Fruit fly (Drosophila melanogaster) whole organism, embryonic: ENCODE measurements around the gene CG46456.
A peak's percentile ranks its signal among the peaks of the same experiment; 100 is the strongest.

Source experiments
- B-H2 ChIP-seq: fragments of 200-800 bp; sonication (Bioruptor generic); optimal IDR thresholded peaks from 2 replicates; lab custom pipeline; 2018; ENCODE audit warnings: missing biosample characterization, mild to moderate bottlenecking, missing genetic modification characterization
- Bgb ChIP-seq: fragments of 200-800 bp; sonication (Bioruptor generic); IDR thresholded peaks from 2 replicates; pipeline ENCODE4 v1.3.6; 2022; ENCODE audit warnings: missing biosample characterization, missing genetic modification characterization; ENCODE audit not compliant: partially characterized antibody
- Blimp-1 ChIP-seq: fragments of 200-800 bp; sonication (Bioruptor generic); optimal IDR thresholded peaks from 3 replicates; lab custom pipeline; 2018; ENCODE audit warnings: missing biosample characterization, missing genetic modification characterization, mild to moderate bottlenecking, moderate library complexity, missing genetic modification reagents
- CG10267 ChIP-seq: fragments of 200-800 bp; sonication (Bioruptor generic); optimal IDR thresholded peaks from 2 replicates; lab custom pipeline; 2018; ENCODE audit warnings: missing biosample characterization, mild to moderate bottlenecking, missing genetic modification characterization, moderate library complexity
- CG11398 ChIP-seq: fragments of 200-800 bp; sonication (Bioruptor generic); optimal IDR thresholded peaks from 2 replicates; lab custom pipeline; 2016; ENCODE audit warnings: missing biosample characterization, missing genetic modification characterization
- CG11456 ChIP-seq: fragments of 200-800 bp; sonication (Bioruptor generic); IDR thresholded peaks from 3 replicates; pipeline ENCODE4 v1.3.6; 2022; ENCODE audit warnings: missing biosample characterization, missing genetic modification characterization
- CG12071 ChIP-seq: fragments of 200-800 bp; sonication (Bioruptor generic); optimal IDR thresholded peaks from 3 replicates; lab custom pipeline; 2018; ENCODE audit warnings: missing biosample characterization, mild to moderate bottlenecking, missing genetic modification characterization
- CG14860 ChIP-seq: fragments of 200-800 bp; sonication (Bioruptor generic); IDR thresholded peaks from 3 replicates; pipeline ENCODE4 v1.3.6; 2022; ENCODE audit warnings: missing biosample characterization, missing genetic modification characterization; ENCODE audit not compliant: partially characterized antibody
- CG15269 ChIP-seq: fragments of 200-800 bp; sonication (Bioruptor generic); optimal IDR thresholded peaks from 2 replicates; lab custom pipeline; 2018; ENCODE audit warnings: missing biosample characterization, mild to moderate bottlenecking, missing genetic modification characterization, moderate library complexity
- CG15601 ChIP-seq: fragments of 200-800 bp; sonication (Bioruptor generic); optimal IDR thresholded peaks from 3 replicates; lab custom pipeline; 2019; ENCODE audit warnings: missing biosample characterization, mild to moderate bottlenecking, missing genetic modification characterization, moderate library complexity
- CG17359 ChIP-seq: fragments of 200-800 bp; sonication (Bioruptor generic); optimal IDR thresholded peaks from 3 replicates; lab custom pipeline; 2018; ENCODE audit warnings: missing biosample characterization, mild to moderate bottlenecking, missing genetic modification characterization, moderate library complexity
- CG34224 ChIP-seq: fragments of 200-800 bp; sonication (Bioruptor generic); IDR thresholded peaks from 3 replicates; pipeline ENCODE4 v1.3.6; 2022; ENCODE audit warnings: missing biosample characterization, missing genetic modification characterization; ENCODE audit not compliant: partially characterized antibody
- CG4707 ChIP-seq: fragments of 200-800 bp; sonication (Bioruptor generic); optimal IDR thresholded peaks from 2 replicates; lab custom pipeline; 2018; ENCODE audit warnings: missing biosample characterization, mild to moderate bottlenecking, missing genetic modification characterization, moderate library complexity
- CG6765 ChIP-seq: fragments of 200-800 bp; sonication (Bioruptor generic); optimal IDR thresholded peaks from 3 replicates; lab custom pipeline; 2017; ENCODE audit warnings: missing biosample characterization, mild to moderate bottlenecking, missing genetic modification characterization
- CG6791 ChIP-seq: fragments of 200-800 bp; sonication (Bioruptor generic); IDR thresholded peaks from 3 replicates; pipeline ENCODE4 v1.3.6; 2022; ENCODE audit warnings: missing biosample characterization, missing genetic modification characterization; ENCODE audit not compliant: partially characterized antibody
- CG6813 ChIP-seq: fragments of 200-800 bp; sonication (Bioruptor generic); optimal IDR thresholded peaks from 2 replicates; lab custom pipeline; 2017; ENCODE audit warnings: missing biosample characterization, missing genetic modification characterization, mild to moderate bottlenecking, moderate library complexity, missing genetic modification reagents
- CG7963 ChIP-seq: fragments of 200-800 bp; sonication (Bioruptor generic); IDR thresholded peaks from 3 replicates; pipeline ENCODE4 v1.3.6; 2022; ENCODE audit warnings: missing biosample characterization, missing genetic modification characterization; ENCODE audit not compliant: partially characterized antibody
- HHEX ChIP-seq: fragments of 200-800 bp; sonication (Bioruptor generic); optimal IDR thresholded peaks from 3 replicates; lab custom pipeline; 2017; ENCODE audit warnings: missing biosample characterization, mild to moderate bottlenecking, missing genetic modification characterization, missing genetic modification reagents
- HLH4C ChIP-seq: fragments of 200-800 bp; sonication (Bioruptor generic); IDR thresholded peaks from 3 replicates; pipeline ENCODE4 v1.3.6; 2022; ENCODE audit warnings: missing biosample characterization, missing genetic modification characterization; ENCODE audit not compliant: partially characterized antibody
- HmgD ChIP-seq: fragments of 200-800 bp; sonication (Bioruptor generic); optimal IDR thresholded peaks from 3 replicates; lab custom pipeline; 2016; ENCODE audit warnings: missing biosample characterization, missing genetic modification characterization
- HmgZ ChIP-seq: fragments of 200-800 bp; sonication (Bioruptor generic); optimal IDR thresholded peaks from 2 replicates; lab custom pipeline; 2018; ENCODE audit warnings: missing biosample characterization, mild to moderate bottlenecking, missing genetic modification characterization
- Hmx ChIP-seq: fragments of 200-800 bp; sonication (Bioruptor generic); optimal IDR thresholded peaks from 2 replicates; lab custom pipeline; 2016; ENCODE audit warnings: missing biosample characterization, missing genetic modification characterization
- Lim3 ChIP-seq: fragments of 200-800 bp; sonication (Bioruptor generic); IDR thresholded peaks from 2 replicates; pipeline ENCODE4 v1.3.6; 2022; ENCODE audit warnings: missing biosample characterization, missing genetic modification characterization
- Mes4 ChIP-seq: fragments of 200-800 bp; sonication (Bioruptor generic); optimal IDR thresholded peaks from 2 replicates; lab custom pipeline; 2016; ENCODE audit warnings: missing biosample characterization, missing genetic modification characterization
- NK7.1 ChIP-seq: fragments of 200-800 bp; sonication (Bioruptor generic); optimal IDR thresholded peaks from 3 replicates; lab custom pipeline; 2016; ENCODE audit warnings: missing biosample characterization, missing genetic modification characterization
- Nf-YC ChIP-seq: fragments of 200-800 bp; optimal IDR thresholded peaks from 3 replicates; lab custom pipeline; 2019; ENCODE audit warnings: missing biosample characterization, mild to moderate bottlenecking, missing genetic modification characterization, moderate library complexity
- Opbp ChIP-seq: fragments of 200-800 bp; sonication (Bioruptor generic); IDR thresholded peaks from 3 replicates; pipeline ENCODE4 v1.3.6; 2022; ENCODE audit warnings: missing biosample characterization, missing genetic modification characterization; ENCODE audit not compliant: partially characterized antibody
- Ptx1 ChIP-seq: fragments of 200-800 bp; sonication (Bioruptor generic); IDR thresholded peaks from 2 replicates; pipeline ENCODE4 v1.3.6; 2022; ENCODE audit warnings: missing biosample characterization, missing genetic modification characterization
- Six4 ChIP-seq: fragments of 200-800 bp; sonication (Bioruptor generic); optimal IDR thresholded peaks from 2 replicates; lab custom pipeline; 2016; ENCODE audit warnings: missing biosample characterization, missing genetic modification characterization
- ara ChIP-seq: fragments of 200-800 bp; sonication (Bioruptor generic); IDR thresholded peaks from 2 replicates; pipeline ENCODE4 v1.3.6; 2022; ENCODE audit warnings: missing biosample characterization, missing genetic modification characterization
- ato ChIP-seq: fragments of 200-800 bp; sonication (Bioruptor generic); IDR thresholded peaks from 2 replicates; pipeline ENCODE4 v1.3.6; 2022; ENCODE audit warnings: missing biosample characterization, missing genetic modification characterization; ENCODE audit not compliant: partially characterized antibody
- dpn ChIP-seq, 2 experiments: fragments of 200-800 bp; sonication (Bioruptor generic); optimal IDR thresholded peaks; 3 replicates each; lab custom pipeline; 2016; ENCODE audit warnings: missing biosample characterization in 2 of 2, missing genetic modification characterization in 2 of 2
- gfzf ChIP-seq: fragments of 200-800 bp; sonication (Bioruptor generic); optimal IDR thresholded peaks from 2 replicates; lab custom pipeline; 2016; ENCODE audit warnings: missing biosample characterization, mild to moderate bottlenecking, missing genetic modification characterization, moderate library complexity
- knrl ChIP-seq: fragments of 200-800 bp; sonication (Bioruptor generic); IDR thresholded peaks from 3 replicates; pipeline ENCODE4 v1.3.6; 2022; ENCODE audit warnings: missing biosample characterization, missing genetic modification characterization; ENCODE audit not compliant: partially characterized antibody
- nau ChIP-seq: fragments of 200-800 bp; sonication (Bioruptor generic); optimal IDR thresholded peaks from 3 replicates; lab custom pipeline; 2017; ENCODE audit warnings: missing biosample characterization, mild to moderate bottlenecking, missing genetic modification characterization, missing genetic modification reagents
- nerfin-2 ChIP-seq: fragments of 200-800 bp; sonication (Bioruptor generic); IDR thresholded peaks from 2 replicates; pipeline ENCODE4 v1.3.6; 2022; ENCODE audit warnings: missing biosample characterization, missing genetic modification characterization; ENCODE audit not compliant: partially characterized antibody
- onecut ChIP-seq: fragments of 200-800 bp; sonication (Bioruptor generic); IDR thresholded peaks from 2 replicates; pipeline ENCODE4 v1.3.6; 2022; ENCODE audit warnings: missing biosample characterization, missing genetic modification characterization
- prd ChIP-seq, 3 experiments: fragments of >200 bp in 2 of 3; fragments of 200-800 bp in 1 of 3; sonication (Bioruptor generic) in 1 of 3; optimal IDR thresholded peaks in 2 of 3; IDR thresholded peaks in 1 of 3; 2 replicates in 2 of 3; 3 replicates in 1 of 3; pipeline versions ENCODE4 v1.3.6 to Lab custom; 2017 to 2022; ENCODE audit warnings: missing biosample characterization in 1 of 3, missing genetic modification characterization in 1 of 3
- sd ChIP-seq: fragments of 200-800 bp; sonication (Bioruptor generic); optimal IDR thresholded peaks from 3 replicates; lab custom pipeline; 2018; ENCODE audit warnings: missing biosample characterization, mild to moderate bottlenecking, missing genetic modification characterization, moderate library complexity
- sens ChIP-seq: fragments of 200-800 bp; sonication (Bioruptor generic); peaks from one replicate; lab custom pipeline; 2016; ENCODE audit warnings: missing biosample characterization, missing genetic modification characterization
- slp2 ChIP-seq: fragments of 200-800 bp; sonication (Bioruptor generic); optimal IDR thresholded peaks from 2 replicates; lab custom pipeline; 2016; ENCODE audit warnings: missing biosample characterization, missing genetic modification characterization
- sqz ChIP-seq: fragments of 200-800 bp; sonication (Bioruptor generic); optimal IDR thresholded peaks from 3 replicates; lab custom pipeline; 2018; ENCODE audit warnings: missing biosample characterization, mild to moderate bottlenecking, missing genetic modification characterization
- stc ChIP-seq: fragments of 200-800 bp; sonication (Bioruptor generic); IDR thresholded peaks from 2 replicates; pipeline ENCODE4 v1.3.6; 2022; ENCODE audit warnings: missing biosample characterization, missing genetic modification characterization
- trem ChIP-seq: fragments of 200-800 bp; optimal IDR thresholded peaks from 3 replicates; lab custom pipeline; 2019; ENCODE audit warnings: missing biosample characterization, mild to moderate bottlenecking, missing genetic modification characterization, moderate library complexity
- vnd ChIP-seq: fragments of 200-800 bp; sonication (Bioruptor generic); IDR thresholded peaks from 3 replicates; pipeline ENCODE4 v1.3.6; 2022; ENCODE audit warnings: missing biosample characterization, missing genetic modification characterization; ENCODE audit not compliant: partially characterized antibody
- vvl ChIP-seq: fragments of 200-800 bp; sonication (Bioruptor generic); IDR thresholded peaks from 2 replicates; pipeline ENCODE4 v1.3.6; 2022; ENCODE audit warnings: missing biosample characterization, missing genetic modification characterization

Gene CG46456

dm6 chr3L:5356050-5356967 is 1.2 kb upstream of the CG46456 start (continued):
- no peak for TF ChIP-seq prd (optimal IDR thresholded peaks at IDR 0.05; lab: Kevin White, UChicago)
- TF ChIP-seq prd (GFP tag; IDR thresholded peaks at IDR 0.05; lab: Robert Waterston, UW): 0 out of 3 replicates have a peak, but pooled peaks have one; percentile 6
- TF ChIP-seq CG14860 (GFP tag; lab: Robert Waterston, UW): peak; percentile 73; the same call in 2 of the 3 replicates
- no peak for TF ChIP-seq CG17359 (tag; lab: Kevin White, UChicago)
- TF ChIP-seq vnd (GFP tag; lab: Robert Waterston, UW): peak; percentile 62; the same call in 2 of the 3 replicates
- TF ChIP-seq CG11398 (GFP tag; lab: Kevin White, UChicago): no peak
- TF ChIP-seq sd (tag; lab: Kevin White, UChicago): peak; percentile 17
- peak; percentile 74 for TF ChIP-seq Opbp
- TF ChIP-seq onecut (GFP tag; lab: Robert Waterston, UW): no peak
- TF ChIP-seq NK7.1: no peak
- TF ChIP-seq Six4 (GFP tag; lab: Kevin White, UChicago): no peak
- TF ChIP-seq CG12071 (GFP tag; lab: Kevin White, UChicago): no peak
- TF ChIP-seq Hmx (GFP tag; lab: Kevin White, UChicago): no peak
- TF ChIP-seq knrl (GFP tag; lab: Robert Waterston, UW): peak; percentile 65
- TF ChIP-seq CG6765 (GFP tag; lab: Kevin White, UChicago): no peak
- TF ChIP-seq ato: peak; percentile 52
- no peak for TF ChIP-seq Nf-YC
- TF ChIP-seq CG4707 (GFP tag; lab: Kevin White, UChicago): no peak
- no peak for TF ChIP-seq HHEX (GFP tag; lab: Kevin White, UChicago)
- TF ChIP-seq HmgD (GFP tag; lab: Kevin White, UChicago): no peak
- no peak for TF ChIP-seq Ptx1 (GFP tag; lab: Robert Waterston, UW)
- TF ChIP-seq nerfin-2 (GFP tag; lab: Robert Waterston, UW): peak; percentile 70; the same call in 1 of the 2 replicates
- peak; percentile 60; the same call in 2 of the 3 replicates for TF ChIP-seq CG7963 (GFP tag; lab: Robert Waterston, UW)
- no peak for TF ChIP-seq Lim3 (GFP tag; lab: Robert Waterston, UW)
- TF ChIP-seq slp2 (GFP tag; lab: Kevin White, UChicago): no peak
- TF ChIP-seq dpn (GFP tag; optimal IDR thresholded peaks at IDR 0.05; lab: Kevin White, UChicago): no peak
- no peak for TF ChIP-seq CG15601 (tag; lab: Kevin White, UChicago)
- TF ChIP-seq Mes4 (GFP tag; lab: Kevin White, UChicago): no peak
- TF ChIP-seq CG10267 (tag; lab: Kevin White, UChicago): peak; percentile 13
- TF ChIP-seq ara: no peak
- TF ChIP-seq Bgb (GFP tag; lab: Robert Waterston, UW): peak; percentile 78
- peak; percentile 59; the same call in 1 of the 3 replicates for TF ChIP-seq CG34224 (GFP tag; lab: Robert Waterston, UW)
- no peak for TF ChIP-seq CG15269 (tag; lab: Kevin White, UChicago)
- no peak for TF ChIP-seq gfzf
- peak; percentile 1 for TF ChIP-seq sqz
- no peak for TF ChIP-seq CG6813 (GFP tag; lab: Kevin White, UChicago)
- TF ChIP-seq HmgZ (tag; lab: Kevin White, UChicago): no peak
- TF ChIP-seq vvl: peak; percentile 7; the same call in 1 of the 2 replicates
- no peak for TF ChIP-seq nau
- TF ChIP-seq sens: peak; percentile 80
- no peak for TF ChIP-seq stc (GFP tag; lab: Robert Waterston, UW)
- TF ChIP-seq B-H2 (GFP tag; lab: Kevin White, UChicago): no peak
- TF ChIP-seq Blimp-1 (GFP tag; lab: Kevin White, UChicago): no peak
- TF ChIP-seq CG11456 (GFP tag; lab: Robert Waterston, UW): no peak
- peak; percentile 25 for TF ChIP-seq trem (tag; lab: Kevin White, UChicago)
- peak; percentile 85 for TF ChIP-seq CG6791 (GFP tag; lab: Robert Waterston, UW)
- peak; percentile 70 for TF ChIP-seq HLH4C (GFP tag; lab: Robert Waterston, UW)
